Worm (Caenorhabditis elegans): ENCODE results near the gene M01H9.4.
A peak's percentile ranks its signal among the peaks of the same experiment; 100 is the strongest.

Gene M01H9.4

ce11 chrIV:4482531-4482930 lies at the start of gene M01H9.4:
Gene M01H9.4, minus strand, starts transcription at chrIV:4482909.
- TF ChIP-seq lin-13 (GFP tag; optimal IDR thresholded peaks at IDR 0.05) (no peak), gmeb-1 (tag; optimal IDR thresholded peaks at IDR 0.05) (no peak), alr-1 (tag; optimal IDR thresholded peaks at IDR 0.05) (no peak), fos-1 (tag; optimal IDR thresholded peaks at IDR 0.05) (peak; percentile 99), sma-9 (GFP tag; optimal IDR thresholded peaks at IDR 0.05) (peak; percentile 49), sma-9 (tag; optimal IDR thresholded peaks at IDR 0.05) (no peak)

DNA sequence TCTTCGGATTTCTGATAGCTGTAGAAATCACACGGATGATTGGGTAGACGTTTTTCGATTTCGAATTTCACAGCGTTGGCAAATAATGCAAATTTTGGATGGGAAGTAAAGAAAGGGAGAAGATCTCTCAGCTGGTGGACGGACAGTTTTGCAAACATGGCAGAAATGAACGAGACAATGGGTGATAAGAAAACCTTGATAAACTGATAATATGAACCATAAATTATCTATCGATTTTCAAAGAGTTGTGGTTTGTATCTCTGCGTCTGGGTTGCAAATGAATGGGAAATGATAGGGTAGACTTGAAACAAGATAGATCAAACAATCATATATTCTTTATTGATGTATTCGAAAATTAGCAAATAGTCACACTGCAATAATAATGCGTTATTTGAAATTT lies 47.5 kb upstream of the M01H9.4 start, which contains the start of gene ZK185.3:
TSS of gene ZK185.3 (minus strand) at position 263 of the 400 bp plus-strand sequence.
- no peak for TF ChIP-seq ceh-82 (tag; optimal IDR thresholded peaks at IDR 0.05)
- no peak for TF ChIP-seq nhr-12 (tag; optimal IDR thresholded peaks at IDR 0.05)
- TF ChIP-seq mab-5 (tag; optimal IDR thresholded peaks at IDR 0.05) = no peak
- no peak for TF ChIP-seq nhr-129 (tag; optimal IDR thresholded peaks at IDR 0.05)
- TF ChIP-seq sma-3 (GFP tag; optimal IDR thresholded peaks at IDR 0.05) = no peak
- TF ChIP-seq fos-1 (tag; optimal IDR thresholded peaks at IDR 0.05) = peak; percentile 77
- peak; percentile 35 for TF ChIP-seq sma-9 (GFP tag; optimal IDR thresholded peaks at IDR 0.05)
- no peak for TF ChIP-seq sma-9 (tag; optimal IDR thresholded peaks at IDR 0.05)
- TF ChIP-seq elt-3 (tag; optimal IDR thresholded peaks at IDR 0.05) = no peak
- no peak for TF ChIP-seq zag-1 (tag; optimal IDR thresholded peaks at IDR 0.05)
- no peak for TF ChIP-seq nhr-21 (tag; optimal IDR thresholded peaks at IDR 0.05)
- TF ChIP-seq nhr-25 (tag; optimal IDR thresholded peaks at IDR 0.05) = no peak
- TF ChIP-seq peb-1 (tag; optimal IDR thresholded peaks at IDR 0.05) = no peak
- no peak for TF ChIP-seq nhr-11 (tag; optimal IDR thresholded peaks at IDR 0.05)
- no peak for TF ChIP-seq egl-27 (tag; optimal IDR thresholded peaks at IDR 0.05)
- TF ChIP-seq crh-2 (tag; optimal IDR thresholded peaks at IDR 0.05) = no peak

DNA sequence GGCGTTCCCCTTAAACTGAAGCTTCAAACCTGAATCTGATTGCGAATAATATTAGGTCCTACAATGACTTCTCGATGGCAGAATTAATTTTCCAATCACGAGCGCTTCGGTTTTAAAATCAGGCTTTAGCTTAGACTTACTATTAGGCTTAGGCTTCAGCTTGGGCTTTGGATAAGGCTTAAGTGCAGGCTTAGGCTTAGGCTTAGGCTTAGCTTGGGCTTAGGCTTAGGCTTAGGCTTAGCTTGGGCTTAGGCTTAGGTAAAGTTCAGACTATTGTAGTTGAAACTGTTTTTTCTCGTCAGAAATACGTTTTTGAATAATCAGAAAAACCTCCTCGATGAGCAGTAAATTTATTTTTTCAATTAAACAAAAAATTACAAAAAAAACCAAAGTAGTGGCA lies 44.0 kb upstream of the M01H9.4 start:
- TF ChIP-seq ceh-82 (tag; optimal IDR thresholded peaks at IDR 0.05) (no peak), nhr-10 (tag; optimal IDR thresholded peaks at IDR 0.05) (no peak), sma-3 (GFP tag; optimal IDR thresholded peaks at IDR 0.05) (no peak), egl-27 (tag; optimal IDR thresholded peaks at IDR 0.05) (no peak), sem-4 (tag; optimal IDR thresholded peaks at IDR 0.05) (no peak), nhr-23 (tag; optimal IDR thresholded peaks at IDR 0.05) (no peak), aly-2 (tag; optimal IDR thresholded peaks at IDR 0.05) (no peak)

DNA sequence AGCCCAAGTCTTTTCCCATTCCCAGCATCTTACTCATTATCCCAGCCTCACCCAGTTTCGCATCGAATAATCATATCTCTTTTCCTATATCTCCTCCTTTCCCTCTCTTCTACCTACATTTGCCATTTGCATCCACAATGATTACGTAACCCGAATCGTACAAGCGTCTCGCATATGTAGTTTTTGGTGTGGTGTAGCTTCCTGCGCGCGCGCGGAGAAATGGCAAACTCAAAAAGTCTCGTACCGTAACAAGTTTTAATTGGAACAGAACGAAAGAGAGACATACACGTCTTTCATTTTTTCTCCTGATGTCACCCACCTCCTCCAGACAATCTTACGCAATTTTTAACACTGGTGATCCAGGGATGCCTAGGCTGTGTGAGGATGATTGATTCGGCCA lies 43.3 kb upstream of the M01H9.4 start:
- TF ChIP-seq F13H6.1 (tag; optimal IDR thresholded peaks at IDR 0.05) (no peak), nhr-77 (tag; optimal IDR thresholded peaks at IDR 0.05) (no peak), nhr-12 (tag; optimal IDR thresholded peaks at IDR 0.05) (no peak), nhr-237 (tag; optimal IDR thresholded peaks at IDR 0.05) (no peak), peb-1 (tag; optimal IDR thresholded peaks at IDR 0.05) (no peak), skn-1 (tag; optimal IDR thresholded peaks at IDR 0.05) (no peak), gmeb-1 (tag; optimal IDR thresholded peaks at IDR 0.05) (no peak), ceh-16 (tag; optimal IDR thresholded peaks at IDR 0.05) (no peak), unc-55 (GFP tag; optimal IDR thresholded peaks at IDR 0.05) (no peak), alr-1 (tag; optimal IDR thresholded peaks at IDR 0.05) (no peak), lsy-2 (tag; optimal IDR thresholded peaks at IDR 0.05) (no peak), nhr-25 (tag; optimal IDR thresholded peaks at IDR 0.05) (no peak), crh-2 (tag; optimal IDR thresholded peaks at IDR 0.05) (no peak), lin-13 (GFP tag; optimal IDR thresholded peaks at IDR 0.05) (no peak), lin-39 (tag; optimal IDR thresholded peaks at IDR 0.05) (no peak), ama-1 (optimal IDR thresholded peaks at IDR 0.05) (no peak), ztf-1 (GFP tag; conservative IDR thresholded peaks at IDR 0.05) (no peak), egl-27 (tag; optimal IDR thresholded peaks at IDR 0.05) (no peak), nhr-23 (tag; optimal IDR thresholded peaks at IDR 0.05) (no peak), elt-1 (tag; optimal IDR thresholded peaks at IDR 0.05) (no peak)

DNA sequence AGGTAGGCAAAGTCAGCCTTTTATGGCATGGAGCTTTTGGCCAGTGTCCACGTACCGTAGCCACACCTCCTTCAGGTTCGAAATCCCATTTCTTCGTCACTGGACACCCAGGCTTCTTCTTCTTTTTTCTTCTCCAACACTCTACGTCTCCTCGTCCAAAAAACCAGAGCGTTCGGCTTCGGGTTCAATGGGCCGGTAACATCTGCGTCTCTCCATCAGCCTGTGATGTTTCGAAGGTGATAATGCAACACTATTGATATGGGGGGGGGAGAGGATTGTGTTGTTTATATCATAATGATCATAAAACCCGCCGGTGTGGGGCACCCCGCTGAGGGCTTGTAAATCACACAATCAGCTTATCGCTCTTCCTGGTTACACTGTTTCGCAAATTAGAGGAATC lies 42.2 kb upstream of the M01H9.4 start, which contains the start of gene ZK180.6:
TSS of gene ZK180.6 (minus strand) at position 101 of the 400 bp plus-strand sequence.
- TF ChIP-seq egl-27 (tag; optimal IDR thresholded peaks at IDR 0.05) = no peak
- TF ChIP-seq nhr-12 (tag; optimal IDR thresholded peaks at IDR 0.05) = no peak
- no peak for TF ChIP-seq peb-1 (tag; optimal IDR thresholded peaks at IDR 0.05)
- no peak for TF ChIP-seq blmp-1 (tag; optimal IDR thresholded peaks at IDR 0.05; ENCODE audit: insufficient read depth)
- no peak for TF ChIP-seq lin-11 (tag; optimal IDR thresholded peaks at IDR 0.05)
- TF ChIP-seq ama-1 (optimal IDR thresholded peaks at IDR 0.05) = no peak
- TF ChIP-seq ceh-82 (tag; optimal IDR thresholded peaks at IDR 0.05) = no peak
- TF ChIP-seq aly-2 (tag; optimal IDR thresholded peaks at IDR 0.05) = no peak
- TF ChIP-seq ZK546.5 (tag; optimal IDR thresholded peaks at IDR 0.05) = no peak

Measured in whole organism, L2 larva.